Worm (Caenorhabditis elegans) whole organism, L2 larva: ENCODE measurements around the gene str-238.

Source experiments
- R02D3.7 ChIP-seq: fragments of 150-350 bp; optimal IDR thresholded peaks from 2 replicates; lab custom pipeline; 2014; ENCODE audit warnings: missing biosample characterization, missing genetic modification characterization
- Y55F3AM.14 ChIP-seq: fragments of 200-800 bp; sonication (Bioruptor generic); optimal IDR thresholded peaks from 2 replicates; lab custom pipeline; 2018; ENCODE audit warnings: mild to moderate bottlenecking, missing genetic modification characterization, missing compliant biosample characterization
- ZK546.5 ChIP-seq: sonication (generic microtip); optimal IDR thresholded peaks from 2 replicates; lab custom pipeline; 2017; ENCODE audit warnings: missing biosample characterization, missing genetic modification characterization
- alr-1 ChIP-seq: fragments of 150-350 bp; optimal IDR thresholded peaks from 2 replicates; lab custom pipeline; 2014; ENCODE audit warnings: missing biosample characterization, missing genetic modification characterization
- lin-13 ChIP-seq: fragments of 150-350 bp; optimal IDR thresholded peaks from 2 replicates; lab custom pipeline; 2014; ENCODE audit warnings: missing biosample characterization, missing genetic modification reagents, missing genetic modification characterization
- mab-5 ChIP-seq: fragments of 150-350 bp; optimal IDR thresholded peaks from 2 replicates; lab custom pipeline; 2014; ENCODE audit warnings: missing biosample characterization, missing genetic modification characterization
- nhr-10 ChIP-seq: sonication (generic microtip); optimal IDR thresholded peaks from 2 replicates; lab custom pipeline; 2017; ENCODE audit warnings: missing biosample characterization, missing genetic modification characterization
- nhr-237 ChIP-seq: fragments of 150-350 bp; optimal IDR thresholded peaks from 2 replicates; lab custom pipeline; 2014; ENCODE audit warnings: missing biosample characterization, missing genetic modification characterization
- nhr-6 ChIP-seq: fragments of 150-350 bp; optimal IDR thresholded peaks from 2 replicates; lab custom pipeline; 2014; ENCODE audit warnings: missing biosample characterization, missing genetic modification characterization
- sem-4 ChIP-seq: fragments of 150-350 bp; optimal IDR thresholded peaks from 2 replicates; lab custom pipeline; 2014; ENCODE audit warnings: missing biosample characterization, missing genetic modification reagents, missing genetic modification characterization
- unc-39 ChIP-seq: fragments of 150-350 bp; optimal IDR thresholded peaks from 2 replicates; lab custom pipeline; 2014; ENCODE audit warnings: missing biosample characterization, missing genetic modification characterization
- zag-1 ChIP-seq: fragments of 150-350 bp; optimal IDR thresholded peaks from 2 replicates; lab custom pipeline; 2014; ENCODE audit warnings: missing biosample characterization, missing genetic modification characterization
- ztf-11 ChIP-seq: sonication (generic microtip); optimal IDR thresholded peaks from 2 replicates; lab custom pipeline; 2017; ENCODE audit warnings: missing biosample characterization, missing genetic modification characterization

DNA sequence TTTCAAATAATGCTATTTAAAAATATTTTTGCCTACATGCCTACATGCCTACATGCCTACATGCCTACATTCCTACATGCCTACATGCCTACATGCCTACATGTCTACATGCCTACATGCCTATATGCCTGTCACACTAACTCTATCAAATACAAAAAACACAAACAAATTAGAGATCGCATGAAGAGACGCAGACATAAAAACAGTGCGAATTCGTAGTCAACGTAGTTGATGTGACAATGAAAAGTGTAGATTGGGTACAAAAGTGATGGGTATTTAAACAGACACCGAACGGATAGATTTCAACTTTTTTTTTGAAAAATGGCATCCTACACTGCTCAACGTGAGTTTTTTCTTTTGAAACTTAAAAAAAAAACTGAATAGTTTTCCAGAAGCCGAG is 12.5 kb downstream of the str-238 start, which contains the start of gene R09E12.9:
- no peak for TF ChIP-seq R02D3.7 (tag; lab: Kevin White, UChicago)
- TF ChIP-seq nhr-6 (tag; lab: Kevin White, UChicago): no peak
- no peak for TF ChIP-seq zag-1
- TF ChIP-seq alr-1 (tag; lab: Kevin White, UChicago): no peak
- no peak for TF ChIP-seq ZK546.5 (tag; lab: Kevin White, UChicago)
- no peak for TF ChIP-seq ztf-11 (tag; lab: Kevin White, UChicago)
- no peak for TF ChIP-seq mab-5 (tag; lab: Kevin White, UChicago)
- no peak for TF ChIP-seq Y55F3AM.14
- no peak for TF ChIP-seq unc-39 (tag; lab: Kevin White, UChicago)
- no peak for TF ChIP-seq sem-4 (tag; lab: Kevin White, UChicago)
- TF ChIP-seq lin-13 (GFP tag; lab: Kevin White, UChicago): no peak
- no peak for TF ChIP-seq nhr-10 (tag; lab: Kevin White, UChicago)
- peak; percentile 15 for TF ChIP-seq nhr-237
